Worm (Caenorhabditis elegans) whole organism, late embryonic: ENCODE measurements around the gene fat-3.

Experiments
- F13H6.1 ChIP-seq: sonication (generic microtip); optimal IDR thresholded peaks from 2 replicates; lab custom pipeline; 2016; ENCODE audit warnings: missing genetic modification characterization, missing compliant biosample characterization
- ceh-30 ChIP-seq: fragments of 150-350 bp; optimal IDR thresholded peaks from 2 replicates; lab custom pipeline; 2014; ENCODE audit warnings: missing biosample characterization, missing genetic modification characterization
- fax-1 ChIP-seq: sonication (generic microtip); optimal IDR thresholded peaks from 2 replicates; lab custom pipeline; 2016; ENCODE audit warnings: missing genotype, missing genetic modification characterization, missing compliant biosample characterization
- gmeb-2 ChIP-seq: sonication (generic microtip); optimal IDR thresholded peaks from 2 replicates; lab custom pipeline; 2016; ENCODE audit warnings: missing genetic modification characterization, inconsistent platforms, missing compliant biosample characterization
- hlh-15 ChIP-seq: sonication (generic microtip); optimal IDR thresholded peaks from 2 replicates; lab custom pipeline; 2016; ENCODE audit warnings: missing genetic modification characterization, missing compliant biosample characterization
- nhr-11 ChIP-seq: fragments of 150-350 bp; optimal IDR thresholded peaks from 2 replicates; lab custom pipeline; 2014; ENCODE audit warnings: missing biosample characterization, missing genetic modification characterization
- nhr-232 ChIP-seq: sonication (generic microtip); optimal IDR thresholded peaks from 2 replicates; lab custom pipeline; 2016; ENCODE audit warnings: missing genetic modification characterization, missing compliant biosample characterization
- pha-4 ChIP-seq: fragments of 150-350 bp; optimal IDR thresholded peaks from 2 replicates; lab custom pipeline; 2018; ENCODE audit warnings: missing biosample characterization, missing genetic modification reagents, missing genetic modification characterization
- pros-1 ChIP-seq: fragments of 150-350 bp; optimal IDR thresholded peaks from 2 replicates; lab custom pipeline; 2014; ENCODE audit warnings: missing biosample characterization, missing genetic modification reagents, missing genetic modification characterization
- unc-42 ChIP-seq: sonication (generic microtip); optimal IDR thresholded peaks from 2 replicates; lab custom pipeline; 2016; ENCODE audit warnings: missing genotype, missing genetic modification characterization, missing compliant biosample characterization

DNA sequence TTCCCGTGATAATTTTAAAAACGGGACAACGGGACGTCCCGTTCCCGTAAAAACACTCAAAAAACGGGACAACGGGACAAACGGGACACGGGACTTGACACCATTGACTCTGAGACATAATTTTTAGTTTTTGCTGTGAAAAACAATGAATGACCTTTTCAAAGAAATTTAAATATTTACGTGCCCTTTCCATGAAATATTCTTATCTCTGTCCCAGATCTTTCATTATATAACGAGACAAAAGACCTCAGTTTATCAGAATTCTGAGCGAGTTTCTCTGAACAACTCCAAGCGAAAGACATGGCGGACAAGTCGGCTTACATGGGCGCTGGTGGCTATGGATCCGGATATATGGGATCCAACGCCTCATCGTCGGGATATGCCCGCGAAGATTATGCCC lies 40.9 kb downstream of the fat-3 start, which contains the start of gene nspd-2:
- TF ChIP-seq gmeb-2 (tag; lab: Kevin White, UChicago) (no peak), pros-1 (tag; lab: Kevin White, UChicago) (no peak), ceh-30 (tag; lab: Kevin White, UChicago) (no peak), nhr-232 (tag; lab: Kevin White, UChicago) (no peak), pha-4 (tag; lab: Kevin White, UChicago) (no peak), fax-1 (tag; lab: Kevin White, UChicago) (no peak), F13H6.1 (tag; lab: Kevin White, UChicago) (no peak), hlh-15 (tag; lab: Kevin White, UChicago) (no peak), unc-42 (tag; lab: Kevin White, UChicago) (no peak), nhr-11 (tag; lab: Kevin White, UChicago) (no peak)
